Worm (Caenorhabditis elegans) whole organism, L2 larva: ENCODE data around the gene nlp-61.

Experiments
- ama-1 ChIP-seq: fragments of 150-350 bp; optimal IDR thresholded peaks from 2 replicates; lab custom pipeline; 2018; ENCODE audit warnings: inconsistent platforms
- ceh-16 ChIP-seq: fragments of 150-350 bp; optimal IDR thresholded peaks from 2 replicates; lab custom pipeline; 2014; ENCODE audit warnings: missing biosample characterization, missing genetic modification characterization
- elt-3 ChIP-seq: sonication (generic microtip); optimal IDR thresholded peaks from 2 replicates; lab custom pipeline; 2017; ENCODE audit warnings: missing biosample characterization, missing genetic modification characterization
- lin-13 ChIP-seq: fragments of 150-350 bp; optimal IDR thresholded peaks from 2 replicates; lab custom pipeline; 2014; ENCODE audit warnings: missing biosample characterization, missing genetic modification reagents, missing genetic modification characterization
- mdl-1 ChIP-seq, 2 experiments: fragments of 150-350 bp in 1 of 2; sonication (generic microtip) in 1 of 2; optimal IDR thresholded peaks; 2 replicates each; lab custom pipeline; 2017; ENCODE audit warnings: missing biosample characterization in 2 of 2, missing genetic modification characterization in 2 of 2
- nhr-25 ChIP-seq: fragments of 150-350 bp; sonication (generic microtip); optimal IDR thresholded peaks from 3 replicates; lab custom pipeline; 2014; ENCODE audit warnings: missing biosample characterization, missing genetic modification characterization
- zag-1 ChIP-seq: fragments of 150-350 bp; optimal IDR thresholded peaks from 2 replicates; lab custom pipeline; 2014; ENCODE audit warnings: missing biosample characterization, missing genetic modification characterization

- TF ChIP-seq ceh-16: no peak
- no peak for TF ChIP-seq ama-1 (lab: Kevin White, UChicago)
- TF ChIP-seq elt-3 (tag; lab: Kevin White, UChicago): no peak
- TF ChIP-seq zag-1: no peak
- TF ChIP-seq mdl-1 (tag; optimal IDR thresholded peaks at IDR 0.05; lab: Kevin White, UChicago): no peak
- no peak for TF ChIP-seq lin-13 (GFP tag; lab: Kevin White, UChicago)
- TF ChIP-seq nhr-25 (tag; lab: Kevin White, UChicago): no peak
Observed at ce11 chrX:7582223-7582622, 45.2 kb upstream of the nlp-61 start.
